Fruit fly (Drosophila melanogaster) whole organism, embryonic: ENCODE measurements around the gene Mip.

Source experiments
- Abd-B ChIP-seq: fragments of 200-800 bp; sonication (Bioruptor generic); optimal IDR thresholded peaks from 2 replicates; lab custom pipeline; 2018; ENCODE audit warnings: missing biosample characterization, mild to moderate bottlenecking, missing genetic modification characterization, moderate library complexity
- Bdp1 ChIP-seq: fragments of 200-800 bp; sonication (Bioruptor generic); optimal IDR thresholded peaks from 3 replicates; lab custom pipeline; 2016; ENCODE audit warnings: missing biosample characterization, missing genetic modification characterization
- CG11093 ChIP-seq: fragments of 200-800 bp; sonication (Bioruptor generic); IDR thresholded peaks from 3 replicates; pipeline ENCODE4 v1.3.6; 2022; ENCODE audit warnings: missing biosample characterization, missing genetic modification characterization
- CG11398 ChIP-seq: fragments of 200-800 bp; sonication (Bioruptor generic); optimal IDR thresholded peaks from 2 replicates; lab custom pipeline; 2016; ENCODE audit warnings: missing biosample characterization, missing genetic modification characterization
- CG12236 ChIP-seq: fragments of 200-800 bp; sonication (Bioruptor generic); optimal IDR thresholded peaks from 2 replicates; lab custom pipeline; 2016; ENCODE audit warnings: missing biosample characterization, missing genetic modification characterization
- CG13775 ChIP-seq: fragments of 200-800 bp; sonication (Bioruptor generic); optimal IDR thresholded peaks from 3 replicates; lab custom pipeline; 2017; ENCODE audit warnings: missing biosample characterization, mild to moderate bottlenecking, missing genetic modification characterization
- CG15601 ChIP-seq: fragments of 200-800 bp; sonication (Bioruptor generic); optimal IDR thresholded peaks from 3 replicates; lab custom pipeline; 2019; ENCODE audit warnings: missing biosample characterization, mild to moderate bottlenecking, missing genetic modification characterization, moderate library complexity
- CG17385 ChIP-seq: fragments of 200-800 bp; sonication (Bioruptor generic); optimal IDR thresholded peaks from 3 replicates; lab custom pipeline; 2018; ENCODE audit warnings: missing biosample characterization, mild to moderate bottlenecking, missing genetic modification characterization
- CG18764 ChIP-seq: fragments of 200-800 bp; sonication (Bioruptor generic); optimal IDR thresholded peaks from 3 replicates; lab custom pipeline; 2016; ENCODE audit warnings: missing biosample characterization, missing genetic modification characterization
- CG2129 ChIP-seq: fragments of 200-800 bp; sonication (Bioruptor generic); IDR thresholded peaks from 2 replicates; pipeline ENCODE4 v1.3.6; 2022; ENCODE audit warnings: missing biosample characterization, missing genetic modification characterization; ENCODE audit not compliant: partially characterized antibody
- CG32767 ChIP-seq: fragments of 200-800 bp; sonication (Bioruptor generic); IDR thresholded peaks from 2 replicates; pipeline ENCODE4 v1.3.6; 2022; ENCODE audit warnings: missing biosample characterization, missing genetic modification characterization
- CG34422 ChIP-seq: fragments of 200-800 bp; sonication (Bioruptor generic); IDR thresholded peaks from 3 replicates; pipeline ENCODE4 v1.3.6; 2022; ENCODE audit warnings: missing biosample characterization, missing genetic modification characterization
- CG6272 ChIP-seq: fragments of 200-800 bp; sonication (Bioruptor generic); IDR thresholded peaks from 2 replicates; pipeline ENCODE4 v1.3.6; 2022; ENCODE audit warnings: missing biosample characterization, missing genetic modification characterization
- CG6791 ChIP-seq: fragments of 200-800 bp; sonication (Bioruptor generic); IDR thresholded peaks from 3 replicates; pipeline ENCODE4 v1.3.6; 2022; ENCODE audit warnings: missing biosample characterization, missing genetic modification characterization; ENCODE audit not compliant: partially characterized antibody
- CG7357 ChIP-seq: fragments of 200-800 bp; sonication (Bioruptor generic); IDR thresholded peaks from 3 replicates; pipeline ENCODE4 v1.3.6; 2022; ENCODE audit warnings: missing biosample characterization, missing genetic modification characterization
- CG8089 ChIP-seq: fragments of 200-800 bp; sonication (Bioruptor generic); optimal IDR thresholded peaks from 3 replicates; lab custom pipeline; 2016; ENCODE audit warnings: missing biosample characterization, missing genetic modification characterization
- CG8388 ChIP-seq: fragments of 200-800 bp; sonication (Bioruptor generic); optimal IDR thresholded peaks from 2 replicates; lab custom pipeline; 2019; ENCODE audit warnings: missing biosample characterization, mild to moderate bottlenecking, missing genetic modification characterization, moderate library complexity
- Dek ChIP-seq: fragments of 200-800 bp; sonication (Bioruptor generic); optimal IDR thresholded peaks from 3 replicates; lab custom pipeline; 2019; ENCODE audit warnings: missing biosample characterization, mild to moderate bottlenecking, missing genetic modification characterization, moderate library complexity
- E2f1 ChIP-seq: fragments of 200-800 bp; sonication (Bioruptor generic); IDR thresholded peaks from 2 replicates; pipeline ENCODE4 v1.3.6; 2022; ENCODE audit warnings: missing biosample characterization, missing genetic modification characterization
- E2f2 ChIP-seq: fragments of 200-800 bp; sonication (Bioruptor generic); IDR thresholded peaks from 2 replicates; pipeline ENCODE4 v1.3.6; 2022; ENCODE audit warnings: missing biosample characterization, missing genetic modification characterization
- Fer2 ChIP-seq: fragments of 200-800 bp; sonication (Bioruptor generic); optimal IDR thresholded peaks from 2 replicates; lab custom pipeline; 2018; ENCODE audit warnings: missing biosample characterization, mild to moderate bottlenecking, missing genetic modification characterization, moderate library complexity
- Hey ChIP-seq: fragments of 200-800 bp; sonication (Bioruptor generic); optimal IDR thresholded peaks from 3 replicates; lab custom pipeline; 2018; ENCODE audit warnings: missing biosample characterization, mild to moderate bottlenecking, missing genetic modification characterization
- Hmx ChIP-seq: fragments of 200-800 bp; sonication (Bioruptor generic); optimal IDR thresholded peaks from 2 replicates; lab custom pipeline; 2016; ENCODE audit warnings: missing biosample characterization, missing genetic modification characterization
- Hr39 ChIP-seq: fragments of >200 bp; optimal IDR thresholded peaks from 2 replicates; lab custom pipeline; 2017
- Mrtf ChIP-seq: fragments of 200-800 bp; sonication (Bioruptor generic); IDR thresholded peaks from 3 replicates; pipeline ENCODE4 v1.3.6; 2022; ENCODE audit warnings: missing biosample characterization, missing genetic modification characterization
- Oli ChIP-seq: fragments of 200-800 bp; sonication (Bioruptor generic); optimal IDR thresholded peaks from 2 replicates; lab custom pipeline; 2018; ENCODE audit warnings: missing biosample characterization, mild to moderate bottlenecking, missing genetic modification characterization, moderate library complexity
- Ssrp ChIP-seq: fragments of 200-800 bp; sonication (Bioruptor generic); optimal IDR thresholded peaks from 2 replicates; lab custom pipeline; 2018; ENCODE audit warnings: missing biosample characterization, mild to moderate bottlenecking, missing genetic modification characterization, moderate library complexity
- Xrp1 ChIP-seq: fragments of 200-800 bp; sonication (Bioruptor generic); IDR thresholded peaks from 2 replicates; pipeline ENCODE4 v1.3.6; 2022; ENCODE audit warnings: missing biosample characterization, missing genetic modification characterization
- ac ChIP-seq: fragments of 200-800 bp; sonication (Bioruptor generic); optimal IDR thresholded peaks from 3 replicates; lab custom pipeline; 2017; ENCODE audit warnings: missing biosample characterization, mild to moderate bottlenecking, missing genetic modification characterization
- al ChIP-seq: fragments of 200-800 bp; sonication (Bioruptor generic); IDR thresholded peaks from 2 replicates; pipeline ENCODE4 v1.3.6; 2022; ENCODE audit warnings: missing biosample characterization, missing genetic modification characterization
- aop ChIP-seq: fragments of 200-800 bp; sonication (Bioruptor generic); IDR thresholded peaks from 2 replicates; pipeline ENCODE4 v1.3.6; 2022; ENCODE audit warnings: missing biosample characterization, missing genetic modification characterization
- ara ChIP-seq: fragments of 200-800 bp; sonication (Bioruptor generic); IDR thresholded peaks from 2 replicates; pipeline ENCODE4 v1.3.6; 2022; ENCODE audit warnings: missing biosample characterization, missing genetic modification characterization
- bcd ChIP-seq: fragments of 200-800 bp; sonication (Bioruptor generic); optimal IDR thresholded peaks from 2 replicates; lab custom pipeline; 2017; ENCODE audit warnings: missing biosample characterization, mild to moderate bottlenecking, missing genetic modification characterization
- crol ChIP-seq: fragments of 200-800 bp; sonication (Bioruptor generic); IDR thresholded peaks from 2 replicates; pipeline ENCODE4 v1.3.6; 2022; ENCODE audit warnings: missing biosample characterization, missing genetic modification characterization
- cwo ChIP-seq: fragments of 200-800 bp; sonication (Bioruptor generic); optimal IDR thresholded peaks from 3 replicates; lab custom pipeline; 2017; ENCODE audit warnings: missing biosample characterization, missing genetic modification characterization, mild to moderate bottlenecking, moderate library complexity, missing genetic modification reagents
- da ChIP-seq: fragments of 200-800 bp; sonication (Bioruptor generic); optimal IDR thresholded peaks from 2 replicates; lab custom pipeline; 2016; ENCODE audit warnings: missing biosample characterization, missing genetic modification characterization
- dati ChIP-seq: fragments of 200-800 bp; sonication (Bioruptor generic); IDR thresholded peaks from 2 replicates; pipeline ENCODE4 v1.3.6; 2022; ENCODE audit warnings: missing biosample characterization, missing genetic modification characterization
- dmrt99B ChIP-seq: fragments of 200-800 bp; sonication (Bioruptor generic); optimal IDR thresholded peaks from 2 replicates; lab custom pipeline; 2018; ENCODE audit warnings: missing biosample characterization, mild to moderate bottlenecking, missing genetic modification characterization, moderate library complexity
- emc ChIP-seq: fragments of 200-800 bp; sonication (Bioruptor generic); optimal IDR thresholded peaks from 2 replicates; lab custom pipeline; 2016; ENCODE audit warnings: missing biosample characterization, missing genetic modification characterization
- fu2 ChIP-seq: fragments of 200-800 bp; sonication (Bioruptor generic); optimal IDR thresholded peaks from 2 replicates; lab custom pipeline; 2016; ENCODE audit warnings: missing biosample characterization, missing genetic modification characterization
- ham ChIP-seq: fragments of 200-800 bp; sonication (Bioruptor generic); IDR thresholded peaks from 2 replicates; pipeline ENCODE4 v1.3.6; 2022; ENCODE audit warnings: missing biosample characterization, missing genetic modification characterization
- insv ChIP-seq, 2 experiments: fragments of 200-800 bp; sonication (Bioruptor generic); optimal IDR thresholded peaks; 3 replicates each; lab custom pipeline; 2016 to 2018; ENCODE audit warnings: missing biosample characterization in 2 of 2, missing genetic modification characterization in 2 of 2
- nerfin-2 ChIP-seq: fragments of 200-800 bp; sonication (Bioruptor generic); IDR thresholded peaks from 2 replicates; pipeline ENCODE4 v1.3.6; 2022; ENCODE audit warnings: missing biosample characterization, missing genetic modification characterization; ENCODE audit not compliant: partially characterized antibody
- nom ChIP-seq: fragments of 200-800 bp; sonication (Bioruptor generic); optimal IDR thresholded peaks from 2 replicates; lab custom pipeline; 2017; ENCODE audit warnings: missing biosample characterization, missing genetic modification characterization, mild to moderate bottlenecking, moderate library complexity, missing genetic modification reagents
- p53 ChIP-seq: fragments of 200-800 bp; sonication (Bioruptor generic); optimal IDR thresholded peaks from 2 replicates; lab custom pipeline; 2016; ENCODE audit warnings: missing biosample characterization, missing genetic modification characterization
- peb ChIP-seq: fragments of 200-800 bp; sonication (Bioruptor generic); IDR thresholded peaks from 2 replicates; pipeline ENCODE4 v1.3.6; 2022; ENCODE audit warnings: missing biosample characterization, missing genetic modification characterization
- tin ChIP-seq: fragments of 200-800 bp; sonication (Bioruptor generic); optimal IDR thresholded peaks from 3 replicates; lab custom pipeline; 2016; ENCODE audit warnings: missing biosample characterization, missing genetic modification characterization
- ttk ChIP-seq: fragments of 200-800 bp; sonication (Bioruptor generic); IDR thresholded peaks from 2 replicates; pipeline ENCODE4 v2.1.2; 2022; ENCODE audit warnings: missing biosample characterization, missing genetic modification characterization
- unpg ChIP-seq: fragments of 200-800 bp; sonication (Bioruptor generic); optimal IDR thresholded peaks from 3 replicates; lab custom pipeline; 2018; ENCODE audit warnings: missing biosample characterization, mild to moderate bottlenecking, missing genetic modification characterization, moderate library complexity
- wek ChIP-seq: fragments of 200-800 bp; sonication (Bioruptor generic); optimal IDR thresholded peaks from 3 replicates; lab custom pipeline; 2018; ENCODE audit warnings: missing biosample characterization, mild to moderate bottlenecking, missing genetic modification characterization, moderate library complexity
- zen2 ChIP-seq: fragments of 200-800 bp; sonication (Bioruptor generic); IDR thresholded peaks from 3 replicates; pipeline ENCODE4 v1.3.6; 2022; ENCODE audit warnings: missing biosample characterization, missing genetic modification characterization; ENCODE audit not compliant: partially characterized antibody
- zfh1 ChIP-seq: fragments of 200-800 bp; sonication (Bioruptor generic); IDR thresholded peaks from 3 replicates; pipeline ENCODE4 v1.3.6; 2022; ENCODE audit warnings: missing biosample characterization, missing genetic modification characterization

Mip gene

dm6 chr3L:17310509-17310908 lies 39.0 kb downstream of the Mip start (continued):
- no peak for TF ChIP-seq crol (GFP tag; lab: Robert Waterston, UW)
- no peak for TF ChIP-seq nerfin-2
- TF ChIP-seq zen2 (GFP tag; lab: Robert Waterston, UW): no peak
- no peak for TF ChIP-seq ham (GFP tag; lab: Robert Waterston, UW)
- 0 out of 2 replicates have a peak, but pooled peaks have one; percentile 23 for TF ChIP-seq CG32767 (GFP tag; lab: Robert Waterston, UW)
- no peak for TF ChIP-seq emc
- TF ChIP-seq Dek (tag; lab: Kevin White, UChicago): peak; percentile 6
- TF ChIP-seq Oli: peak; percentile 31
- TF ChIP-seq da (GFP tag; lab: Kevin White, UChicago): no peak
- no peak for TF ChIP-seq Ssrp
- TF ChIP-seq dati (GFP tag; lab: Robert Waterston, UW): no peak
- TF ChIP-seq CG2129 (GFP tag; lab: Robert Waterston, UW): no peak
- no peak for TF ChIP-seq fu2 (GFP tag; lab: Kevin White, UChicago)
- TF ChIP-seq unpg (GFP tag; lab: Kevin White, UChicago): peak; percentile 60
- no peak for TF ChIP-seq nom
- TF ChIP-seq CG8089 (GFP tag; lab: Kevin White, UChicago): no peak
- TF ChIP-seq Abd-B (GFP tag; lab: Kevin White, UChicago): no peak
- no peak for TF ChIP-seq CG12236 (GFP tag; lab: Kevin White, UChicago)
- peak; percentile 5 for TF ChIP-seq CG17385 (GFP tag; lab: Kevin White, UChicago)
- TF ChIP-seq CG6791 (GFP tag; lab: Robert Waterston, UW): no peak
- no peak for TF ChIP-seq Hey (tag; lab: Kevin White, UChicago)
- TF ChIP-seq dmrt99B (tag; lab: Kevin White, UChicago): peak; percentile 53
- TF ChIP-seq Mrtf (GFP tag; lab: Robert Waterston, UW): no peak
- TF ChIP-seq cwo (GFP tag; lab: Kevin White, UChicago): peak; percentile 68
- no peak for TF ChIP-seq CG13775 (GFP tag; lab: Kevin White, UChicago)
- TF ChIP-seq Xrp1 (GFP tag; lab: Robert Waterston, UW): peak; percentile 75; the same call in 1 of the 2 replicates
- no peak for TF ChIP-seq Fer2 (tag; lab: Kevin White, UChicago)
- TF ChIP-seq CG11093 (GFP tag; lab: Robert Waterston, UW): 0 out of 3 replicates have a peak, but pooled peaks have one; percentile 55
- TF ChIP-seq E2f1 (GFP tag; lab: Robert Waterston, UW): no peak
- TF ChIP-seq p53 (GFP tag; lab: Kevin White, UChicago): no peak
- TF ChIP-seq ara (GFP tag; lab: Robert Waterston, UW): peak; percentile 53
- peak; percentile 63; the same call in 2 of the 3 replicates for TF ChIP-seq zfh1
- no peak for TF ChIP-seq aop
- TF ChIP-seq ttk (GFP tag; lab: Robert Waterston, UW): 0 out of 2 replicates have a peak, but pooled peaks have one; percentile 31
- no peak for TF ChIP-seq insv (GFP tag; optimal IDR thresholded peaks at IDR 0.05; lab: Kevin White, UChicago)
- no peak for TF ChIP-seq ac (GFP tag; lab: Kevin White, UChicago)
- peak; percentile 17 for TF ChIP-seq CG8388 (GFP tag; lab: Kevin White, UChicago)
- peak; percentile 24 for TF ChIP-seq bcd (GFP tag; lab: Kevin White, UChicago)
- TF ChIP-seq CG6272 (GFP tag; lab: Robert Waterston, UW): no peak
- TF ChIP-seq Hr39 (lab: Kevin White, UChicago): no peak
- TF ChIP-seq peb (GFP tag; lab: Robert Waterston, UW): no peak
- 0 out of 3 replicates have a peak, but pooled peaks have one; percentile 29 for TF ChIP-seq CG34422 (GFP tag; lab: Robert Waterston, UW)
- TF ChIP-seq Hmx (GFP tag; lab: Kevin White, UChicago): no peak
- TF ChIP-seq Bdp1: no peak
- no peak for TF ChIP-seq CG15601 (tag; lab: Kevin White, UChicago)
- TF ChIP-seq tin (GFP tag; lab: Kevin White, UChicago): peak; percentile 18
- TF ChIP-seq al (GFP tag; lab: Robert Waterston, UW): 0 out of 2 replicates have a peak, but pooled peaks have one; percentile 13
- TF ChIP-seq E2f2 (GFP tag; lab: Robert Waterston, UW): no peak
- no peak for TF ChIP-seq CG18764 (GFP tag; lab: Kevin White, UChicago)
- TF ChIP-seq CG7357 (GFP tag; lab: Robert Waterston, UW): no peak
- TF ChIP-seq wek (GFP tag; lab: Kevin White, UChicago): no peak
- no peak for TF ChIP-seq CG11398 (GFP tag; lab: Kevin White, UChicago)
